Worm (Caenorhabditis elegans): ENCODE measurements around the gene nhr-59.

DNA sequence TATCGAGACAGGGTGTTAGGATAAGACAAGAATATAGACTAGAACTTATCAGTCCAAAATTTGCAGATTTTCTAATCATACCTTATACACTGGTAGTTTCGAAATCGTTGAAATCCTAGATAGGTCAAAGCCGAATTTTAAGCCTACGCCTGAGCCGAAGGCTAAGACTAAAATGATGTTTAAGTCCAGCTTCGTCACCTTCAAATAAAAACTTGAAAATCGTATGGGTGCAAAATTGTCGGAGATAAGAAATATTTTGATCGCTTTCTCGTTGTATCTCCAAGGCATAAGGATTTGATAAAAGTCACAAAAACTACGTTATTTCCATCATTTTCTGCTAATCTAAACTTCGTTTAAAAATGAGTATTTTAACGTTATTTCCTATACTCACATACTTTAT is 17.4 kb downstream of the nhr-59 start, which contains the start of gene F41B5.12:
- TF ChIP-seq zfh-2 (GFP tag; conservative IDR thresholded peaks at IDR 0.05) (no peak), unc-62 (GFP tag; optimal IDR thresholded peaks at IDR 0.05) (no peak), Y95B8A.8 (GFP tag; IDR thresholded peaks at IDR 0.05) (no peak), hmg-1.2 (GFP tag; IDR thresholded peaks at IDR 0.05) (no peak), bed-1 (GFP tag; IDR thresholded peaks at IDR 0.05) (no peak), egl-44 (GFP tag; IDR thresholded peaks at IDR 0.05) (no peak), B0336.3 (GFP tag; IDR thresholded peaks at IDR 0.05) (no peak), ceh-27 (GFP tag; optimal IDR thresholded peaks at IDR 0.05) (no peak), ekl-4 (GFP tag; IDR thresholded peaks at IDR 0.05) (no peak), ama-1 (optimal IDR thresholded peaks at IDR 0.05) (no peak), ama-1 (GFP tag; optimal IDR thresholded peaks at IDR 0.05) (no peak), cebp-1 (GFP tag; IDR thresholded peaks at IDR 0.05) (no peak), cebp-1 (tag; optimal IDR thresholded peaks at IDR 0.05) (no peak), repo-1 (tag; optimal IDR thresholded peaks at IDR 0.05) (no peak)
